Worm (Caenorhabditis elegans) whole organism, L1 larva: ENCODE measurements around the gene ddn-3.

Source experiments
- C34B4.2 ChIP-seq: sonication (generic microtip); optimal IDR thresholded peaks from 2 replicates; lab custom pipeline; 2017; ENCODE audit warnings: mild to moderate bottlenecking, missing genetic modification characterization, missing compliant biosample characterization
- F16B12.6 ChIP-seq: fragments of 150-350 bp; optimal IDR thresholded peaks from 2 replicates; lab custom pipeline; 2014; ENCODE audit warnings: missing biosample characterization, missing genetic modification characterization
- blmp-1 ChIP-seq: fragments of 150-350 bp; optimal IDR thresholded peaks from 2 replicates; lab custom pipeline; 2014; ENCODE audit warnings: missing biosample characterization, missing genetic modification characterization
- ceh-88 ChIP-seq: fragments of 200-800 bp; sonication (Bioruptor generic); IDR thresholded peaks from 2 replicates; pipeline ENCODE4 v1.3.6; 2022; ENCODE audit warnings: missing genetic modification characterization, missing compliant biosample characterization
- ces-1 ChIP-seq: fragments of 150-350 bp; optimal IDR thresholded peaks from 2 replicates; lab custom pipeline; 2014; ENCODE audit warnings: missing biosample characterization, missing genetic modification reagents, missing genetic modification characterization
- efl-3 ChIP-seq: fragments of 200-800 bp; sonication (Bioruptor generic); optimal IDR thresholded peaks from 2 replicates; lab custom pipeline; 2018; ENCODE audit warnings: mild to moderate bottlenecking, missing genetic modification characterization, missing compliant biosample characterization
- ets-5 ChIP-seq: fragments of 200-800 bp; sonication (Bioruptor generic); IDR thresholded peaks from 2 replicates; pipeline ENCODE4 v1.3.6; 2022; ENCODE audit warnings: missing genetic modification characterization, missing compliant biosample characterization
- fos-1 ChIP-seq: fragments of 150-350 bp; optimal IDR thresholded peaks from 2 replicates; lab custom pipeline; 2014; ENCODE audit warnings: missing biosample characterization, missing genetic modification characterization
- hlh-4 ChIP-seq: sonication (generic microtip); optimal IDR thresholded peaks from 2 replicates; lab custom pipeline; 2016; ENCODE audit warnings: mild to moderate bottlenecking, missing genetic modification characterization, missing compliant biosample characterization
- isw-1 ChIP-seq: fragments of 200-800 bp; sonication (Bioruptor generic); IDR thresholded peaks from 2 replicates; pipeline ENCODE4 v1.3.6; 2022; ENCODE audit warnings: missing genetic modification characterization, missing compliant biosample characterization
- lin-13 ChIP-seq: fragments of 150-350 bp; optimal IDR thresholded peaks from 2 replicates; lab custom pipeline; 2014; ENCODE audit warnings: missing biosample characterization, missing genetic modification reagents, missing genetic modification characterization
- lin-14 ChIP-seq: fragments of 200-800 bp; sonication (Bioruptor generic); optimal IDR thresholded peaks from 2 replicates; lab custom pipeline; 2018; ENCODE audit warnings: mild to moderate bottlenecking, missing genetic modification characterization, moderate library complexity, missing compliant biosample characterization
- lin-39 ChIP-seq: fragments of 150-350 bp; optimal IDR thresholded peaks from 2 replicates; lab custom pipeline; 2014; ENCODE audit warnings: missing biosample characterization, missing genetic modification reagents, missing genetic modification characterization
- lir-3 ChIP-seq: sonication (generic microtip); optimal IDR thresholded peaks from 2 replicates; lab custom pipeline; 2016; ENCODE audit warnings: mild to moderate bottlenecking, missing genetic modification characterization, moderate library complexity, missing compliant biosample characterization; ENCODE audit not compliant: poor library complexity
- lsy-2 ChIP-seq, 2 experiments: fragments of 150-350 bp; optimal IDR thresholded peaks; 2 replicates each; lab custom pipeline; 2014; ENCODE audit warnings: missing biosample characterization in 2 of 2, missing genetic modification characterization in 2 of 2
- mab-9 ChIP-seq: fragments of 200-800 bp; sonication (Bioruptor generic); IDR thresholded peaks from 2 replicates; pipeline ENCODE4 v1.3.6; 2022; ENCODE audit warnings: missing genetic modification reagents, missing genetic modification characterization, missing compliant biosample characterization
- mdl-1 ChIP-seq, 2 experiments: fragments of 150-350 bp; optimal IDR thresholded peaks; 2 replicates each; lab custom pipeline; 2014 to 2017; ENCODE audit warnings: missing biosample characterization in 2 of 2, missing genetic modification characterization in 2 of 2, inconsistent platforms in 1 of 2
- mef-2 ChIP-seq: fragments of 150-350 bp; optimal IDR thresholded peaks from 2 replicates; lab custom pipeline; 2014; ENCODE audit warnings: missing biosample characterization, missing genetic modification characterization
- nhr-12 ChIP-seq: sonication (generic microtip); optimal IDR thresholded peaks from 2 replicates; lab custom pipeline; 2017; ENCODE audit warnings: missing biosample characterization, missing genetic modification characterization
- nhr-20 ChIP-seq: sonication (generic microtip); optimal IDR thresholded peaks from 2 replicates; lab custom pipeline; 2016; ENCODE audit warnings: mild to moderate bottlenecking, missing genetic modification characterization, missing compliant biosample characterization
- nhr-71 ChIP-seq: sonication (generic microtip); optimal IDR thresholded peaks from 2 replicates; lab custom pipeline; 2016; ENCODE audit warnings: mild to moderate bottlenecking, missing genetic modification characterization, moderate library complexity, missing compliant biosample characterization
- nhr-76 ChIP-seq: sonication (generic microtip); optimal IDR thresholded peaks from 2 replicates; lab custom pipeline; 2017; ENCODE audit warnings: missing biosample characterization, missing genetic modification characterization
- nhr-84 ChIP-seq: sonication (generic microtip); optimal IDR thresholded peaks from 2 replicates; lab custom pipeline; 2017; ENCODE audit warnings: missing biosample characterization, missing genetic modification characterization
- nhr-85 ChIP-seq: sonication (generic microtip); peaks from one replicate; lab custom pipeline; 2016; ENCODE audit warnings: missing genetic modification characterization, inconsistent platforms, missing compliant biosample characterization
- nhr-90 ChIP-seq: sonication (generic microtip); optimal IDR thresholded peaks from 2 replicates; lab custom pipeline; 2016; ENCODE audit warnings: mild to moderate bottlenecking, missing genetic modification characterization, missing compliant biosample characterization; ENCODE audit not compliant: poor library complexity
- pag-3 ChIP-seq: sonication (generic microtip); optimal IDR thresholded peaks from 2 replicates; lab custom pipeline; 2017; ENCODE audit warnings: missing genetic modification characterization, mild to moderate bottlenecking, missing compliant biosample characterization, antibody characterized with exemption, borderline replicate concordance; ENCODE audit not compliant: insufficient read depth
- pqm-1 ChIP-seq: sonication (generic microtip); optimal IDR thresholded peaks from 3 replicates; lab custom pipeline; 2017; ENCODE audit warnings: missing biosample characterization, missing genetic modification characterization
- snu-23 ChIP-seq: sonication (generic microtip); optimal IDR thresholded peaks from 2 replicates; lab custom pipeline; 2016; ENCODE audit warnings: missing genetic modification characterization, missing compliant biosample characterization
- sox-4 ChIP-seq: sonication (generic microtip); optimal IDR thresholded peaks from 2 replicates; lab custom pipeline; 2016; ENCODE audit warnings: missing genetic modification characterization, missing compliant biosample characterization
- sptf-1 ChIP-seq: fragments of 150-350 bp; optimal IDR thresholded peaks from 2 replicates; lab custom pipeline; 2014; ENCODE audit warnings: missing biosample characterization, missing genetic modification characterization
- sup-37 ChIP-seq: fragments of 200-800 bp; sonication (Bioruptor generic); optimal IDR thresholded peaks from 2 replicates; lab custom pipeline; 2018; ENCODE audit warnings: mild to moderate bottlenecking, missing genetic modification characterization, missing compliant biosample characterization
- swsn-7 ChIP-seq: sonication (generic microtip); optimal IDR thresholded peaks from 2 replicates; lab custom pipeline; 2016; ENCODE audit warnings: missing genetic modification characterization, missing compliant biosample characterization
- unc-130 ChIP-seq: fragments of 150-350 bp; optimal IDR thresholded peaks from 2 replicates; lab custom pipeline; 2017; ENCODE audit warnings: missing biosample characterization, missing genetic modification characterization, inconsistent platforms
- unc-86 ChIP-seq: sonication (generic microtip); optimal IDR thresholded peaks from 2 replicates; lab custom pipeline; 2016; ENCODE audit warnings: missing genetic modification characterization, missing compliant biosample characterization
- unc-98 ChIP-seq: fragments of 200-800 bp; sonication (Bioruptor generic); IDR thresholded peaks from 2 replicates; pipeline ENCODE4 v1.3.6; 2022; ENCODE audit warnings: missing genetic modification characterization, missing compliant biosample characterization
- vab-15 ChIP-seq: sonication (generic microtip); optimal IDR thresholded peaks from 2 replicates; lab custom pipeline; 2017; ENCODE audit warnings: missing genotype, mild to moderate bottlenecking, missing genetic modification characterization, missing compliant biosample characterization
- xbp-1 ChIP-seq: sonication (generic microtip); optimal IDR thresholded peaks from 2 replicates; lab custom pipeline; 2016; ENCODE audit warnings: missing genetic modification characterization, missing compliant biosample characterization
- ztf-11 ChIP-seq, 2 experiments: sonication (generic microtip); optimal IDR thresholded peaks; 2 replicates each; lab custom pipeline; 2016 to 2017; ENCODE audit warnings: missing genetic modification characterization in 2 of 2, missing biosample characterization in 1 of 2, missing compliant biosample characterization in 1 of 2

ddn-3 gene

ce11 chrV:14270729-14271128, 40.3 kb downstream of the ddn-3 start, which contains the start of gene F40G12.5:
F40G12.5 (minus strand) TSS chrV:14270829.
- TF ChIP-seq nhr-20 (tag; lab: Kevin White, UChicago), result no peak
- no peak for TF ChIP-seq unc-86 (tag; lab: Kevin White, UChicago)
- TF ChIP-seq efl-3 (GFP tag; lab: Kevin White, UChicago), result no peak
- TF ChIP-seq mab-9 (GFP tag; lab: Robert Waterston, UW), result no peak
- no peak for TF ChIP-seq fos-1
- no peak for TF ChIP-seq lsy-2 (tag; optimal IDR thresholded peaks at IDR 0.05; lab: Kevin White, UChicago)
- no peak for TF ChIP-seq ets-5

- TF ChIP-seq nhr-85 (tag; lab: Kevin White, UChicago), result no peak
- no peak for TF ChIP-seq blmp-1 (tag; lab: Kevin White, UChicago)
- TF ChIP-seq mdl-1 (tag; optimal IDR thresholded peaks at IDR 0.05; lab: Kevin White, UChicago), result no peak
- no peak for TF ChIP-seq nhr-20 (tag; lab: Kevin White, UChicago)
- TF ChIP-seq isw-1 (GFP tag; lab: Robert Waterston, UW), result no peak
- no peak for TF ChIP-seq snu-23 (GFP tag; lab: Kevin White, UChicago)
- no peak for TF ChIP-seq mef-2
- TF ChIP-seq nhr-76 (tag; lab: Kevin White, UChicago), result no peak
- no peak for TF ChIP-seq ceh-88 (GFP tag; lab: Robert Waterston, UW)
- no peak for TF ChIP-seq sptf-1 (tag; lab: Kevin White, UChicago)
- TF ChIP-seq vab-15 (tag; lab: Kevin White, UChicago), result no peak
- no peak for TF ChIP-seq nhr-12 (tag; lab: Kevin White, UChicago)
- TF ChIP-seq hlh-4 (tag; lab: Kevin White, UChicago), result no peak
- TF ChIP-seq sup-37 (GFP tag; lab: Kevin White, UChicago), result no peak
- no peak for TF ChIP-seq nhr-90 (tag; lab: Kevin White, UChicago)
- TF ChIP-seq F16B12.6 (tag; lab: Kevin White, UChicago), result no peak
- no peak for TF ChIP-seq xbp-1
- no peak for TF ChIP-seq sox-4
- TF ChIP-seq lir-3 (tag; lab: Kevin White, UChicago), result no peak
- TF ChIP-seq, all 84 proteins: peak for 0
Measured at ce11 chrV:14268616-14269015, 42.4 kb downstream of the ddn-3 start, which contains the start of gene F40G12.4. F40G12.4 (minus strand) TSS chrV:14268716.

ce11 chrV:14267326-14267942, 43.6 kb downstream of the ddn-3 start:
- TF ChIP-seq nhr-84 (tag; lab: Kevin White, UChicago) (no peak), lin-13 (GFP tag; lab: Kevin White, UChicago) (no peak), sup-37 (GFP tag; lab: Kevin White, UChicago) (no peak), lin-14 (GFP tag; lab: Kevin White, UChicago) (no peak), unc-98 (no peak), ztf-11 (tag; optimal IDR thresholded peaks at IDR 0.05; lab: Kevin White, UChicago) (no peak), unc-130 (tag; lab: Kevin White, UChicago) (no peak), fos-1 (no peak), C34B4.2 (tag; lab: Kevin White, UChicago) (no peak), nhr-12 (tag; lab: Kevin White, UChicago) (no peak), pqm-1 (no peak), lin-39 (no peak), ces-1 (no peak), pag-3 (tag; lab: Kevin White, UChicago) (no peak), swsn-7 (tag; lab: Kevin White, UChicago) (no peak), sox-4 (no peak), hlh-4 (tag; lab: Kevin White, UChicago) (no peak), nhr-71 (tag; lab: Kevin White, UChicago) (no peak)
